Worm (Caenorhabditis elegans) whole organism, midembryonic: ENCODE data around the gene maa-1.

Experiments
- T22C8.4 ChIP-seq: fragments of 200-800 bp; sonication (Bioruptor generic); IDR thresholded peaks from 2 replicates; pipeline ENCODE4 v1.3.6; 2022; ENCODE audit warnings: missing genetic modification characterization, missing compliant biosample characterization
- cog-1 ChIP-seq: sonication (generic microtip); optimal IDR thresholded peaks from 2 replicates; lab custom pipeline; 2016; ENCODE audit warnings: missing genetic modification characterization, missing compliant biosample characterization
- flt-1 ChIP-seq: fragments of 200-800 bp; sonication (Bioruptor generic); IDR thresholded peaks from 2 replicates; pipeline ENCODE4 v1.3.6; 2022; ENCODE audit warnings: missing genetic modification characterization, missing compliant biosample characterization
- klf-2 ChIP-seq: fragments of 200-800 bp; sonication (Bioruptor generic); conservative IDR thresholded peaks from 2 replicates; pipeline ENCODE4 v1.3.6; 2022; ENCODE audit warnings: missing genetic modification reagents, missing genetic modification characterization, missing compliant biosample characterization
- tab-1 ChIP-seq: fragments of 200-800 bp; sonication (Bioruptor generic); IDR thresholded peaks from 2 replicates; pipeline ENCODE4 v1.3.6; 2022; ENCODE audit warnings: missing genetic modification characterization, missing compliant biosample characterization
- ztf-23 ChIP-seq: fragments of 200-800 bp; sonication (Bioruptor generic); IDR thresholded peaks from 2 replicates; pipeline ENCODE4 v1.3.6; 2022; ENCODE audit warnings: missing genetic modification reagents, missing genetic modification characterization, missing compliant biosample characterization
- ztf-29 ChIP-seq: fragments of 200-800 bp; sonication (Bioruptor generic); IDR thresholded peaks from 2 replicates; pipeline ENCODE4 v1.3.6; 2022; ENCODE audit warnings: missing genetic modification reagents, missing genetic modification characterization, missing compliant biosample characterization

DNA sequence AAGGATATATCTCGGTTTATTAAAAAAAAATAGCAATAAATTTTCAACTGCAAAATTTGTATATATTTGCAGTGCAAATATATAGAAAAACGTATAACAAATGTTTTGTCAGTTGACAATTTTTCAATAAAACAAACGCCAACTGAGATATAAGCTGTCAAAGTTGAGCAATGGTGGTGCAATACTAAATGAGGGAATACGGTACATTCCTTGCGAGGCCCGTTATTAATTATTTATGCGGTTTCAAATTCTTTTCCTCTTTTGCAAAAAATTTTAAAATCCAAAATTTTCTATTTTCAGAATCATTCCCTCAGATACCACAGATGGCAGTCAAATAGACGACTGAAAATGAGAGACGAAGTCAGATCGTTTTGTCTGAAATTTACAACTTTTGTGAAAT is 26.9 kb downstream of the maa-1 start, which contains the start of gene twk-39:
- TF ChIP-seq flt-1 (GFP tag; lab: Robert Waterston, UW) = no peak
- no peak for TF ChIP-seq T22C8.4 (GFP tag; lab: Robert Waterston, UW)
- TF ChIP-seq tab-1 (GFP tag; lab: Robert Waterston, UW) = no peak
- TF ChIP-seq ztf-29 (GFP tag; lab: Robert Waterston, UW) = no peak
- no peak for TF ChIP-seq klf-2 (GFP tag; lab: Robert Waterston, UW)
- TF ChIP-seq cog-1 (tag; lab: Kevin White, UChicago) = no peak
- no peak for TF ChIP-seq ztf-23 (GFP tag; lab: Robert Waterston, UW)
